Fruit fly (Drosophila melanogaster) whole organism, embryonic: ENCODE measurements around the gene bwa.

Experiments
- CG11085 ChIP-seq: fragments of 200-800 bp; sonication (Bioruptor generic); IDR thresholded peaks from 2 replicates; pipeline ENCODE4 v1.3.6; 2022; ENCODE audit warnings: missing biosample characterization, missing genetic modification characterization
- CG11723 ChIP-seq: fragments of 200-800 bp; sonication (Bioruptor generic); optimal IDR thresholded peaks from 2 replicates; lab custom pipeline; 2017; ENCODE audit warnings: missing biosample characterization, mild to moderate bottlenecking, missing genetic modification characterization
- CG12155 ChIP-seq: fragments of 200-800 bp; sonication (Bioruptor generic); optimal IDR thresholded peaks from 3 replicates; lab custom pipeline; 2016; ENCODE audit warnings: missing biosample characterization, missing genetic modification characterization
- CG12236 ChIP-seq: fragments of 200-800 bp; sonication (Bioruptor generic); optimal IDR thresholded peaks from 2 replicates; lab custom pipeline; 2016; ENCODE audit warnings: missing biosample characterization, missing genetic modification characterization
- CG16813 ChIP-seq: fragments of 200-800 bp; sonication (Bioruptor generic); IDR thresholded peaks from 3 replicates; pipeline ENCODE4 v1.3.6; 2022; ENCODE audit warnings: missing biosample characterization, missing genetic modification characterization; ENCODE audit not compliant: partially characterized antibody
- CG17328 ChIP-seq: fragments of 200-800 bp; sonication (Bioruptor generic); IDR thresholded peaks from 2 replicates; pipeline ENCODE4 v1.3.6; 2022; ENCODE audit warnings: missing biosample characterization, missing genetic modification characterization
- CG17361 ChIP-seq: fragments of 200-800 bp; sonication (Bioruptor generic); IDR thresholded peaks from 3 replicates; pipeline ENCODE4 v1.3.6; 2022; ENCODE audit warnings: missing biosample characterization, missing genetic modification characterization
- CG17829 ChIP-seq: fragments of 200-800 bp; optimal IDR thresholded peaks from 2 replicates; lab custom pipeline; 2019; ENCODE audit warnings: missing biosample characterization, mild to moderate bottlenecking, missing genetic modification characterization, moderate library complexity
- CG18262 ChIP-seq: fragments of 200-800 bp; optimal IDR thresholded peaks from 3 replicates; lab custom pipeline; 2019; ENCODE audit warnings: missing biosample characterization, mild to moderate bottlenecking, missing genetic modification characterization, moderate library complexity
- CG2116 ChIP-seq: fragments of 200-800 bp; sonication (Bioruptor generic); optimal IDR thresholded peaks from 3 replicates; lab custom pipeline; 2018; ENCODE audit warnings: missing biosample characterization, mild to moderate bottlenecking, missing genetic modification characterization
- CG2202 ChIP-seq: fragments of 200-800 bp; sonication (Bioruptor generic); optimal IDR thresholded peaks from 2 replicates; lab custom pipeline; 2018; ENCODE audit warnings: missing biosample characterization, mild to moderate bottlenecking, missing genetic modification characterization
- CG2875 ChIP-seq: fragments of 200-800 bp; sonication (Bioruptor generic); optimal IDR thresholded peaks from 2 replicates; lab custom pipeline; 2017; ENCODE audit warnings: missing biosample characterization, mild to moderate bottlenecking, missing genetic modification characterization, missing genetic modification reagents
- CG2889 ChIP-seq: fragments of 200-800 bp; sonication (Bioruptor generic); IDR thresholded peaks from 3 replicates; pipeline ENCODE4 v1.3.6; 2022; ENCODE audit warnings: missing biosample characterization, missing genetic modification characterization
- CG30020 ChIP-seq: fragments of 200-800 bp; optimal IDR thresholded peaks from 2 replicates; lab custom pipeline; 2019; ENCODE audit warnings: missing biosample characterization, mild to moderate bottlenecking, missing genetic modification characterization, moderate library complexity
- CG32532 ChIP-seq: fragments of 200-800 bp; sonication (Bioruptor generic); IDR thresholded peaks from 2 replicates; pipeline ENCODE4 v1.3.6; 2022; ENCODE audit warnings: missing biosample characterization, missing genetic modification characterization
- CG4854 ChIP-seq: fragments of 200-800 bp; sonication (Bioruptor generic); optimal IDR thresholded peaks from 2 replicates; lab custom pipeline; 2016; ENCODE audit warnings: missing biosample characterization, missing genetic modification characterization, inconsistent platforms
- CG6175 ChIP-seq: fragments of 200-800 bp; sonication (Bioruptor generic); IDR thresholded peaks from 3 replicates; pipeline ENCODE4 v1.3.6; 2022; ENCODE audit warnings: missing biosample characterization, missing genetic modification characterization
- CG6813 ChIP-seq: fragments of 200-800 bp; sonication (Bioruptor generic); optimal IDR thresholded peaks from 2 replicates; lab custom pipeline; 2017; ENCODE audit warnings: missing biosample characterization, missing genetic modification characterization, mild to moderate bottlenecking, moderate library complexity, missing genetic modification reagents
- CG8089 ChIP-seq: fragments of 200-800 bp; sonication (Bioruptor generic); optimal IDR thresholded peaks from 3 replicates; lab custom pipeline; 2016; ENCODE audit warnings: missing biosample characterization, missing genetic modification characterization
- CG8281 ChIP-seq: fragments of 200-800 bp; sonication (Bioruptor generic); optimal IDR thresholded peaks from 2 replicates; lab custom pipeline; 2018; ENCODE audit warnings: missing biosample characterization, mild to moderate bottlenecking, missing genetic modification characterization, moderate library complexity
- CG8765 ChIP-seq: fragments of 200-800 bp; sonication (Bioruptor generic); IDR thresholded peaks from 2 replicates; pipeline ENCODE4 v1.3.6; 2022; ENCODE audit warnings: missing biosample characterization, missing genetic modification characterization
- Dbx ChIP-seq: fragments of 200-800 bp; sonication (Bioruptor generic); IDR thresholded peaks from 3 replicates; pipeline ENCODE4 v1.3.6; 2022; ENCODE audit warnings: missing biosample characterization, missing genetic modification characterization
- Gsc ChIP-seq: fragments of 200-800 bp; sonication (Bioruptor generic); IDR thresholded peaks from 2 replicates; pipeline ENCODE4 v1.3.6; 2022; ENCODE audit warnings: missing biosample characterization, missing genetic modification characterization
- Hr51 ChIP-seq, 2 experiments: fragments of 200-800 bp; sonication (Bioruptor generic); optimal IDR thresholded peaks; 2 replicates in 1 of 2; 3 replicates in 1 of 2; lab custom pipeline; 2016 to 2018; ENCODE audit warnings: missing biosample characterization in 2 of 2, missing genetic modification characterization in 2 of 2, mild to moderate bottlenecking in 1 of 2, moderate library complexity in 1 of 2
- Jarid2 ChIP-seq: fragments of 200-800 bp; sonication (Bioruptor generic); optimal IDR thresholded peaks from 3 replicates; lab custom pipeline; 2017; ENCODE audit warnings: mild to moderate bottlenecking, missing biosample characterization, missing genetic modification reagents, missing genetic modification characterization
- Kr ChIP-seq: fragments of 200-800 bp; sonication (Bioruptor generic); optimal IDR thresholded peaks from 2 replicates; lab custom pipeline; 2017; ENCODE audit warnings: missing biosample characterization, mild to moderate bottlenecking, missing genetic modification characterization
- Neu2 ChIP-seq: fragments of 200-800 bp; sonication (Bioruptor generic); optimal IDR thresholded peaks from 3 replicates; lab custom pipeline; 2016; ENCODE audit warnings: missing biosample characterization, missing genetic modification characterization, borderline replicate concordance
- Nf-YB ChIP-seq: fragments of 200-800 bp; sonication (Bioruptor generic); optimal IDR thresholded peaks from 3 replicates; lab custom pipeline; 2019; ENCODE audit warnings: missing biosample characterization, mild to moderate bottlenecking, missing genetic modification characterization, moderate library complexity
- Nf-YC ChIP-seq: fragments of 200-800 bp; optimal IDR thresholded peaks from 3 replicates; lab custom pipeline; 2019; ENCODE audit warnings: missing biosample characterization, mild to moderate bottlenecking, missing genetic modification characterization, moderate library complexity
- Optix ChIP-seq: fragments of 200-800 bp; sonication (Bioruptor generic); IDR thresholded peaks from 3 replicates; pipeline ENCODE4 v1.3.6; 2022; ENCODE audit warnings: missing biosample characterization, missing genetic modification characterization
- Poxn ChIP-seq: fragments of 200-800 bp; sonication (Bioruptor generic); IDR thresholded peaks from 2 replicates; pipeline ENCODE4 v1.3.6; 2022; ENCODE audit warnings: missing biosample characterization, missing genetic modification characterization
- Sox102F ChIP-seq: fragments of 200-800 bp; sonication (Bioruptor generic); optimal IDR thresholded peaks from 2 replicates; lab custom pipeline; 2018; ENCODE audit warnings: missing biosample characterization, mild to moderate bottlenecking, missing genetic modification characterization, moderate library complexity
- TFAM ChIP-seq: fragments of 200-800 bp; sonication (Bioruptor generic); optimal IDR thresholded peaks from 2 replicates; lab custom pipeline; 2017; ENCODE audit warnings: missing biosample characterization, missing genetic modification characterization, inconsistent platforms
- ara ChIP-seq: fragments of 200-800 bp; sonication (Bioruptor generic); IDR thresholded peaks from 2 replicates; pipeline ENCODE4 v1.3.6; 2022; ENCODE audit warnings: missing biosample characterization, missing genetic modification characterization
- bab2 ChIP-seq: fragments of 200-800 bp; sonication (Bioruptor generic); optimal IDR thresholded peaks from 2 replicates; lab custom pipeline; 2016; ENCODE audit warnings: missing biosample characterization, missing genetic modification characterization
- bbx ChIP-seq: fragments of 200-800 bp; sonication (Bioruptor generic); IDR thresholded peaks from 2 replicates; pipeline ENCODE4 v1.3.6; 2022; ENCODE audit warnings: missing biosample characterization, missing genetic modification characterization; ENCODE audit not compliant: partially characterized antibody
- dimm ChIP-seq: fragments of 200-800 bp; sonication (Bioruptor generic); IDR thresholded peaks from 2 replicates; pipeline ENCODE4 v1.3.6; 2022; ENCODE audit warnings: missing biosample characterization, missing genetic modification characterization
- emc ChIP-seq: fragments of 200-800 bp; sonication (Bioruptor generic); optimal IDR thresholded peaks from 2 replicates; lab custom pipeline; 2016; ENCODE audit warnings: missing biosample characterization, missing genetic modification characterization
- fd64A ChIP-seq: fragments of 200-800 bp; sonication (Bioruptor generic); optimal IDR thresholded peaks from 3 replicates; lab custom pipeline; 2018; ENCODE audit warnings: missing biosample characterization, mild to moderate bottlenecking, missing genetic modification characterization
- insv ChIP-seq, 2 experiments: fragments of 200-800 bp; sonication (Bioruptor generic); optimal IDR thresholded peaks; 3 replicates each; lab custom pipeline; 2016 to 2018; ENCODE audit warnings: missing biosample characterization in 2 of 2, missing genetic modification characterization in 2 of 2
- lbe ChIP-seq: fragments of 200-800 bp; sonication (Bioruptor generic); optimal IDR thresholded peaks from 2 replicates; lab custom pipeline; 2016; ENCODE audit warnings: missing biosample characterization, mild to moderate bottlenecking, missing genetic modification characterization
- nom ChIP-seq: fragments of 200-800 bp; sonication (Bioruptor generic); optimal IDR thresholded peaks from 2 replicates; lab custom pipeline; 2017; ENCODE audit warnings: missing biosample characterization, missing genetic modification characterization, mild to moderate bottlenecking, moderate library complexity, missing genetic modification reagents
- pho ChIP-seq: fragments of 200-800 bp; sonication (Bioruptor generic); optimal IDR thresholded peaks from 2 replicates; lab custom pipeline; 2016; ENCODE audit warnings: missing biosample characterization, missing genetic modification characterization
- pita ChIP-seq: fragments of 200-800 bp; sonication (Bioruptor generic); optimal IDR thresholded peaks from 2 replicates; lab custom pipeline; 2017; ENCODE audit warnings: missing biosample characterization, mild to moderate bottlenecking, missing genetic modification characterization
- repo ChIP-seq: fragments of 200-800 bp; sonication (Bioruptor generic); optimal IDR thresholded peaks from 2 replicates; lab custom pipeline; 2016; ENCODE audit warnings: missing biosample characterization, missing genetic modification characterization
- seq ChIP-seq: fragments of 200-800 bp; sonication (Bioruptor generic); IDR thresholded peaks from 2 replicates; pipeline ENCODE4 v1.3.6; 2022; ENCODE audit warnings: missing biosample characterization, missing genetic modification characterization
- tap ChIP-seq: fragments of 200-800 bp; optimal IDR thresholded peaks from 3 replicates; lab custom pipeline; 2019; ENCODE audit warnings: missing biosample characterization, mild to moderate bottlenecking, missing genetic modification characterization, moderate library complexity
- tgo ChIP-seq: fragments of 200-800 bp; sonication (Bioruptor generic); IDR thresholded peaks from 3 replicates; pipeline ENCODE4 v1.3.6; 2022; ENCODE audit warnings: missing biosample characterization, missing genetic modification characterization
- toy ChIP-seq: fragments of 200-800 bp; sonication (Bioruptor generic); IDR thresholded peaks from 2 replicates; pipeline ENCODE4 v1.3.6; 2022; ENCODE audit warnings: missing biosample characterization, missing genetic modification characterization
- usp ChIP-seq: fragments of >200 bp; optimal IDR thresholded peaks from 2 replicates; lab custom pipeline; 2017; ENCODE audit warnings: missing biosample characterization, missing genetic modification characterization
- z ChIP-seq: fragments of 200-800 bp; sonication (Bioruptor generic); IDR thresholded peaks from 3 replicates; pipeline ENCODE4 v1.3.6; 2022; ENCODE audit warnings: missing biosample characterization, missing genetic modification characterization

Gene bwa

DNA sequence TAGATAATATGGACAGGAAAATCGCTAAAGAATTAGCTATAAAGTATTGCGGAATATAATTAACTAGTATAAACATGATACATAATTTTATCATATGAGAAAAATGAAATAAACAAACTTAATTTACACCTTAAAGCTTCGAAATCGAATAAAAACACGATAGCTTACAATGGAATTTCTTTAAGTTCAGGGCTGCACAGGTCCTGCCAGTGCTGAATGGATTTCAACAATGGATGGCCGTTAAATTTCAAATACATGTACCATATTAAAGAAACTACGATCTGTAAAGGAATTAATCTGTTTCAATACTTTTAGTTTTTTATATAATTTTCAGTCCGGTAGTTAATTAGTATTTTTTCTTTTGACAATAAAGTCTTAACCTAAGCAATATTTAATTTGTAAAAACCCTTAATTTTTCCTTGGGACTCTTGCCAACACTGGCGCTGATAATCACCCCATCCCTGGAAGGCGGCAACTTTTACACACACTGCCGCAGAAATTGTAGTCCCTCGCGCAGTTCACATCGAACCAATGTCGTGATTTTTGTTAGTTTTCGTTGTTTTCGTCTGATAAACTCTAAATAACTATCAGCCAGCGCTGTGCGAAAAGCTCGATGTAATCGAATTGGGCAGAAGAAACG, 5.1 kb upstream of the bwa start, which contains the start of the genes barr and lok (continued):
- no peak for TF ChIP-seq CG6813 (GFP tag; lab: Kevin White, UChicago)
- TF ChIP-seq Jarid2, result no peak
- TF ChIP-seq Hr51 (GFP tag; optimal IDR thresholded peaks at IDR 0.05; lab: Kevin White, UChicago), result peak in 1 of 2 experiments; percentile 57
- peak; percentile 9 for TF ChIP-seq CG4854 (GFP tag; lab: Kevin White, UChicago)
- no peak for TF ChIP-seq fd64A (GFP tag; lab: Kevin White, UChicago)
- TF ChIP-seq insv (GFP tag; optimal IDR thresholded peaks at IDR 0.05; lab: Kevin White, UChicago), result no peak
- TF ChIP-seq CG2875 (GFP tag; lab: Kevin White, UChicago), result peak; percentile 29
- no peak for TF ChIP-seq CG16813 (GFP tag; lab: Robert Waterston, UW)
- TF ChIP-seq dimm, result no peak
- no peak for TF ChIP-seq Nf-YC (tag; lab: Kevin White, UChicago)
- TF ChIP-seq tgo (GFP tag; lab: Robert Waterston, UW), result peak; percentile 40; the same call in 1 of the 3 replicates
- no peak for TF ChIP-seq CG2889
- TF ChIP-seq pho (GFP tag; lab: Kevin White, UChicago), result peak; percentile 48
- TF ChIP-seq nom (GFP tag; lab: Kevin White, UChicago), result no peak
- TF ChIP-seq CG17829 (tag; lab: Kevin White, UChicago), result peak; percentile 31
- TF ChIP-seq CG18262 (tag; lab: Kevin White, UChicago), result peak; percentile 59
- peak; percentile 93 for TF ChIP-seq CG2116 (GFP tag; lab: Kevin White, UChicago)
- peak; percentile 63; the same call in 2 of the 3 replicates for TF ChIP-seq Dbx (GFP tag; lab: Robert Waterston, UW)
- no peak for TF ChIP-seq Poxn (GFP tag; lab: Robert Waterston, UW)
- peak; percentile 8 for TF ChIP-seq CG12236 (GFP tag; lab: Kevin White, UChicago)
- TF ChIP-seq CG12155 (GFP tag; lab: Kevin White, UChicago), result peak; percentile 47
- no peak for TF ChIP-seq tap (tag; lab: Kevin White, UChicago)
- no peak for TF ChIP-seq CG6175
- TF ChIP-seq Neu2, result peak; percentile 1
- TF ChIP-seq lbe (GFP tag; lab: Kevin White, UChicago), result no peak
- TF ChIP-seq TFAM (GFP tag; lab: Kevin White, UChicago), result no peak
- no peak for TF ChIP-seq CG8765 (GFP tag; lab: Robert Waterston, UW)
- peak; percentile 24 for TF ChIP-seq bab2 (GFP tag; lab: Kevin White, UChicago)
- no peak for TF ChIP-seq CG8281 (tag; lab: Kevin White, UChicago)
- TF ChIP-seq Kr (GFP tag; lab: Kevin White, UChicago), result no peak
- peak; percentile 84 for TF ChIP-seq CG17361 (GFP tag; lab: Robert Waterston, UW)
- TF ChIP-seq repo (GFP tag; lab: Kevin White, UChicago), result no peak
- no peak for TF ChIP-seq Gsc (GFP tag; lab: Robert Waterston, UW)
- no peak for TF ChIP-seq toy (GFP tag; lab: Robert Waterston, UW)
- no peak for TF ChIP-seq Nf-YB
- no peak for TF ChIP-seq Optix
- TF ChIP-seq bbx (GFP tag; lab: Robert Waterston, UW), result no peak
- TF ChIP-seq ara, result no peak
- TF ChIP-seq z (GFP tag; lab: Robert Waterston, UW), result no peak
- TF ChIP-seq CG11723 (GFP tag; lab: Kevin White, UChicago), result peak; percentile 23
- TF ChIP-seq CG2202, result no peak
- peak; percentile 33; the same call in 1 of the 2 replicates for TF ChIP-seq CG32532 (GFP tag; lab: Robert Waterston, UW)
- TF ChIP-seq CG17328 (GFP tag; lab: Robert Waterston, UW), result no peak
- TF ChIP-seq CG8089, result peak; percentile 48
- no peak for TF ChIP-seq emc
- no peak for TF ChIP-seq seq (GFP tag; lab: Robert Waterston, UW)
- peak; percentile 66 for TF ChIP-seq CG30020
- no peak for TF ChIP-seq CG11085
- peak; percentile 43 for TF ChIP-seq Sox102F (GFP tag; lab: Kevin White, UChicago)
- TF ChIP-seq usp (GFP tag; lab: Kevin White, UChicago), result no peak
- TF ChIP-seq pita (GFP tag; lab: Kevin White, UChicago), result no peak
